Fruit fly (Drosophila melanogaster): ENCODE measurements around the gene CG42740.
A peak's percentile ranks its signal among the peaks of the same experiment; 100 is the strongest.

CG42740 gene

dm6 chr3R:30386759-30387437, 35.9 kb downstream of the CG42740 start (continued):
- no peak for TF ChIP-seq CG11902 (GFP tag; optimal IDR thresholded peaks at IDR 0.05)
- no peak for TF ChIP-seq fd59A (GFP tag; optimal IDR thresholded peaks at IDR 0.05)
- no peak for TF ChIP-seq Sox15 (GFP tag; optimal IDR thresholded peaks at IDR 0.05)
- TF ChIP-seq CG4318 (GFP tag; optimal IDR thresholded peaks at IDR 0.05) = no peak
- TF ChIP-seq CG8632 (GFP tag; optimal IDR thresholded peaks at IDR 0.05) = no peak
- peak; percentile 28 to 52 for TF ChIP-seq ss (GFP tag; optimal IDR thresholded peaks at IDR 0.05)
- no peak for TF ChIP-seq OdsH (GFP tag; optimal IDR thresholded peaks at IDR 0.05)
- TF ChIP-seq Hr38 (GFP tag; optimal IDR thresholded peaks at IDR 0.05) = no peak
- no peak for TF ChIP-seq acj6 (GFP tag; optimal IDR thresholded peaks at IDR 0.05)
- peak; percentile 7 for TF ChIP-seq CG9139 (GFP tag; optimal IDR thresholded peaks at IDR 0.05)
- TF ChIP-seq Hr4 (GFP tag; optimal IDR thresholded peaks at IDR 0.05) = peak; percentile 3
- no peak for TF ChIP-seq Ets21C (GFP tag; optimal IDR thresholded peaks at IDR 0.05)
- no peak for TF ChIP-seq CG6808 (GFP tag; optimal IDR thresholded peaks at IDR 0.05)
- TF ChIP-seq CG15336 (GFP tag; IDR thresholded peaks at IDR 0.05) = 0 out of 2 replicates have a peak, but pooled peaks have one; percentile 14
- TF ChIP-seq CG11762 (GFP tag; optimal IDR thresholded peaks at IDR 0.05; ENCODE audit: insufficient read depth) = no peak
- no peak for TF ChIP-seq Ets96B (tag; optimal IDR thresholded peaks at IDR 0.05)
- no peak for TF ChIP-seq Smox (GFP tag; optimal IDR thresholded peaks at IDR 0.05)
- TF ChIP-seq CG11294 (GFP tag; IDR thresholded peaks at IDR 0.05) = no peak
- TF ChIP-seq Eip93F (GFP tag; optimal IDR thresholded peaks at IDR 0.05) = peak; percentile 49
- no peak for TF ChIP-seq Lpt (GFP tag; optimal IDR thresholded peaks at IDR 0.05)
- no peak for TF ChIP-seq esn (GFP tag; optimal IDR thresholded peaks at IDR 0.05)
- TF ChIP-seq svp (GFP tag) = peak; percentile 88
- no peak for TF ChIP-seq Hr39 (GFP tag; optimal IDR thresholded peaks at IDR 0.05)
- peak; percentile 54 for TF ChIP-seq net (GFP tag; optimal IDR thresholded peaks at IDR 0.05)
- peak; percentile 51; the same call in 1 of the 3 replicates for TF ChIP-seq eg (GFP tag; IDR thresholded peaks at IDR 0.05)
- no peak for TF ChIP-seq cyc (GFP tag; optimal IDR thresholded peaks at IDR 0.05)
- TF ChIP-seq dac (GFP tag; optimal IDR thresholded peaks at IDR 0.05) = no peak
- TF ChIP-seq achi (GFP tag; optimal IDR thresholded peaks at IDR 0.05) = no peak
- no peak for TF ChIP-seq salr (GFP tag; optimal IDR thresholded peaks at IDR 0.05)
- TF ChIP-seq lz (GFP tag; optimal IDR thresholded peaks at IDR 0.05) = no peak
- TF ChIP-seq CG1621 (tag; optimal IDR thresholded peaks at IDR 0.05) = no peak
- TF ChIP-seq CG6792 (GFP tag; optimal IDR thresholded peaks at IDR 0.05) = no peak
- peak; percentile 72 for TF ChIP-seq vri (GFP tag; optimal IDR thresholded peaks at IDR 0.05)
- peak; percentile 91 for TF ChIP-seq Blimp-1 (GFP tag; optimal IDR thresholded peaks at IDR 0.05)
- TF ChIP-seq spab (GFP tag; optimal IDR thresholded peaks at IDR 0.05) = no peak
- no peak for TF ChIP-seq CG10669 (GFP tag; optimal IDR thresholded peaks at IDR 0.05)
- peak; percentile 0 for TF ChIP-seq CG6276 (GFP tag; optimal IDR thresholded peaks at IDR 0.05)
- peak; percentile 38; the same call in 1 of the 3 replicates for TF ChIP-seq CG6163 (GFP tag; IDR thresholded peaks at IDR 0.05)
- TF ChIP-seq Sox102F (GFP tag; optimal IDR thresholded peaks at IDR 0.05) = peak; percentile 58
- TF ChIP-seq CG3919 (GFP tag; optimal IDR thresholded peaks at IDR 0.05) = peak; percentile 43

dm6 chr3R:30385531-30385930, 37.2 kb downstream of the CG42740 start:
- TF ChIP-seq Eip78C (GFP tag) = peak; percentile 28
- TF ChIP-seq Lpt (GFP tag; optimal IDR thresholded peaks at IDR 0.05) = no peak
- peak; percentile 89 for TF ChIP-seq vri (GFP tag; optimal IDR thresholded peaks at IDR 0.05)

All from whole organism, prepupa.